Worm (Caenorhabditis elegans) whole organism, young adult: ENCODE results near the gene tut-1.

ENCODE experiments used
- B0019.2 ChIP-seq: fragments of 200-800 bp; sonication (Bioruptor generic); conservative IDR thresholded peaks from 2 replicates; pipeline ENCODE4 v1.3.6; 2022; ENCODE audit warnings: missing genetic modification reagents, missing genetic modification characterization, missing compliant biosample characterization
- B0336.3 ChIP-seq: fragments of 200-800 bp; sonication (Bioruptor generic); IDR thresholded peaks from 2 replicates; pipeline ENCODE4 v1.3.6; 2022; ENCODE audit warnings: missing genetic modification characterization, missing compliant biosample characterization
- D2030.7 ChIP-seq: fragments of 200-800 bp; sonication (Bioruptor generic); IDR thresholded peaks from 2 replicates; pipeline ENCODE4 v1.3.6; 2022; ENCODE audit warnings: missing genetic modification reagents, missing genetic modification characterization, missing compliant biosample characterization
- F33H1.4 ChIP-seq: fragments of 200-800 bp; sonication (Bioruptor generic); IDR thresholded peaks from 2 replicates; pipeline ENCODE4 v1.3.6; 2022; ENCODE audit warnings: missing genetic modification reagents, missing genetic modification characterization, missing compliant biosample characterization
- aptf-3 ChIP-seq: fragments of 200-800 bp; sonication (Bioruptor generic); IDR thresholded peaks from 2 replicates; pipeline ENCODE4 v1.3.6; 2022; ENCODE audit warnings: missing genetic modification characterization, missing compliant biosample characterization
- ceh-91 ChIP-seq: fragments of 200-800 bp; sonication (Bioruptor generic); IDR thresholded peaks from 2 replicates; pipeline ENCODE4 v1.3.6; 2022; ENCODE audit warnings: missing genetic modification reagents, missing genetic modification characterization, missing compliant biosample characterization
- lag-1 ChIP-seq: fragments of 200-800 bp; sonication (Bioruptor generic); IDR thresholded peaks from 2 replicates; pipeline ENCODE4 v1.3.6; 2022; ENCODE audit warnings: missing genetic modification reagents, missing genetic modification characterization, missing compliant biosample characterization
- sdz-38 ChIP-seq: sonication (generic microtip); optimal IDR thresholded peaks from 2 replicates; lab custom pipeline; 2016; ENCODE audit warnings: missing genotype, missing genetic modification characterization, missing compliant biosample characterization
- unc-62 ChIP-seq: fragments of 150-350 bp; optimal IDR thresholded peaks from 2 replicates; lab custom pipeline; 2014; ENCODE audit warnings: missing biosample characterization, missing genetic modification reagents, missing genetic modification characterization

DNA sequence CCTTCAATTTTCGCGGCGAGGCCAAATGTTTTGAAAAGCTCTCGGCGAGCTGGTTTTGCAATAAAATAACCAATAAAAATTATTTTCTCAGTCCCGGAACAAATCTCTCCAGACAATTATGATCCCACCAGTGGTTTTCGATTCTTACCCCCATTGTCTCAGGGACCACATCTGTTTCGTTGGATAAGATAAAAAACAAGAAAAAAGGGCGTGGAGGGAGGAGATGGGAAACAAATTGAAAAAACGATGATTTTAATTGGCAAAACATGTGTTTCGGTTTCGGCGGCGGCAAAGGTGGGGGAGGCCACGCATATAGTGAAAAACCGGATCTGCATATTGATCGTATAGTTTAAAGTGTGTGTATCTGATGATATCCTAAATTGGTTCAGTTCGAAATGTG, 40.6 kb downstream of the tut-1 start:
- no peak for TF ChIP-seq aptf-3 (GFP tag; lab: Robert Waterston, UW)
- TF ChIP-seq unc-62: no peak
- TF ChIP-seq lag-1: no peak
- no peak for TF ChIP-seq B0019.2 (GFP tag; lab: Robert Waterston, UW)
- TF ChIP-seq sdz-38 (tag; lab: Kevin White, UChicago): no peak
- no peak for TF ChIP-seq B0336.3 (GFP tag; lab: Robert Waterston, UW)
- no peak for TF ChIP-seq ceh-91 (GFP tag; lab: Robert Waterston, UW)
- no peak for TF ChIP-seq D2030.7
- no peak for TF ChIP-seq F33H1.4
